Worm (Caenorhabditis elegans) whole organism, L4/young adult: ENCODE measurements around the gene B0281.5.

Experiments used
- W03F9.2 ChIP-seq: fragments of 150-350 bp; optimal IDR thresholded peaks from 2 replicates; lab custom pipeline; 2014; ENCODE audit warnings: missing biosample characterization, missing genetic modification characterization
- dao-5 ChIP-seq: sonication (generic microtip); optimal IDR thresholded peaks from 2 replicates; lab custom pipeline; 2016; ENCODE audit warnings: missing genotype, missing genetic modification characterization, moderate library complexity, missing compliant biosample characterization
- him-1 ChIP-seq: sonication (generic microtip); optimal IDR thresholded peaks from 2 replicates; lab custom pipeline; 2016; ENCODE audit warnings: missing genotype, missing genetic modification reagents, missing genetic modification characterization, missing compliant biosample characterization

The B0281.5 gene

ce11 chrII:2300861-2301260, at the start of gene B0281.5:
Gene B0281.5, minus strand, starts transcription at chrII:2300961.
- TF ChIP-seq dao-5 (tag; lab: Kevin White, UChicago) (no peak), W03F9.2 (tag; lab: Kevin White, UChicago) (no peak), him-1 (tag; lab: Kevin White, UChicago) (no peak)

ce11 chrII:2346672-2347071, 45.9 kb upstream of the B0281.5 start, which contains the start of gene F43C11.4:
Gene F43C11.4, plus strand, starts transcription at chrII:2346972.
- no peak for TF ChIP-seq W03F9.2 (tag; lab: Kevin White, UChicago)
- TF ChIP-seq him-1 (tag; lab: Kevin White, UChicago): no peak
- TF ChIP-seq dao-5 (tag; lab: Kevin White, UChicago): no peak

ce11 chrII:2342004-2342479, 41.3 kb upstream of the B0281.5 start, which contains the start of gene F43C11.6:
Gene F43C11.6, plus strand, starts transcription at chrII:2342429.
- TF ChIP-seq W03F9.2 (tag; lab: Kevin White, UChicago) (no peak), dao-5 (tag; lab: Kevin White, UChicago) (no peak), him-1 (tag; lab: Kevin White, UChicago) (no peak)

ce11 chrII:2341515-2341914, 40.8 kb upstream of the B0281.5 start, which contains the start of gene enri-1:
Gene enri-1, minus strand, starts transcription at chrII:2341615.
- TF ChIP-seq W03F9.2 (tag; lab: Kevin White, UChicago): no peak
- no peak for TF ChIP-seq him-1 (tag; lab: Kevin White, UChicago)
- no peak for TF ChIP-seq dao-5 (tag; lab: Kevin White, UChicago)

- TF ChIP-seq W03F9.2 (tag; lab: Kevin White, UChicago) (no peak), dao-5 (tag; lab: Kevin White, UChicago) (no peak), him-1 (tag; lab: Kevin White, UChicago) (no peak)
Measured at ce11 chrII:2340974-2341373, 40.2 kb upstream of the B0281.5 start.

- no peak for TF ChIP-seq dao-5 (tag; lab: Kevin White, UChicago)
- TF ChIP-seq him-1 (tag; lab: Kevin White, UChicago): no peak
- TF ChIP-seq W03F9.2 (tag; lab: Kevin White, UChicago): no peak
Measured at ce11 chrII:2336177-2336576, 35.4 kb upstream of the B0281.5 start.

ce11 chrII:2335572-2335971, 34.8 kb upstream of the B0281.5 start, which contains the start of gene F43C11.7:
Gene F43C11.7, plus strand, starts transcription at chrII:2335897.
- no peak for TF ChIP-seq W03F9.2 (tag; lab: Kevin White, UChicago)
- no peak for TF ChIP-seq him-1 (tag; lab: Kevin White, UChicago)
- TF ChIP-seq dao-5 (tag; lab: Kevin White, UChicago): no peak

ce11 chrII:2332220-2332619, 31.5 kb upstream of the B0281.5 start, which contains the start of gene F43C11.8:
Gene F43C11.8, plus strand, starts transcription at chrII:2332520.
- TF ChIP-seq W03F9.2 (tag; lab: Kevin White, UChicago) (no peak), dao-5 (tag; lab: Kevin White, UChicago) (no peak), him-1 (tag; lab: Kevin White, UChicago) (no peak)

- TF ChIP-seq W03F9.2 (tag; lab: Kevin White, UChicago) (no peak), dao-5 (tag; lab: Kevin White, UChicago) (no peak), him-1 (tag; lab: Kevin White, UChicago) (no peak)
Measured at ce11 chrII:2330462-2330861, 29.7 kb upstream of the B0281.5 start.

- TF ChIP-seq W03F9.2 (tag; lab: Kevin White, UChicago): no peak
- TF ChIP-seq dao-5 (tag; lab: Kevin White, UChicago): no peak
- TF ChIP-seq him-1 (tag; lab: Kevin White, UChicago): no peak
Measured at ce11 chrII:2328963-2329442, 28.2 kb upstream of the B0281.5 start, which contains the start of the genes ZK1240.8 and ZK1240.1. Gene ZK1240.8, minus strand, starts transcription at chrII:2329063. Gene ZK1240.1, plus strand, starts transcription at chrII:2329392.

- TF ChIP-seq dao-5 (tag; lab: Kevin White, UChicago) (no peak), him-1 (tag; lab: Kevin White, UChicago) (no peak)
Measured at ce11 chrII:2324956-2325355, 24.2 kb upstream of the B0281.5 start, which contains the start of gene ZK1240.11. Gene ZK1240.11, plus strand, starts transcription at chrII:2325256.

ce11 chrII:2322857-2323518, 22.2 kb upstream of the B0281.5 start, which contains the start of the genes ZK1240.6 and ZK1240.2:
Gene ZK1240.6, minus strand, starts transcription at chrII:2322907.
Gene ZK1240.2, plus strand, starts transcription at chrII:2323376.
- TF ChIP-seq W03F9.2 (tag; lab: Kevin White, UChicago) (no peak), dao-5 (tag; lab: Kevin White, UChicago) (no peak), him-1 (tag; lab: Kevin White, UChicago) (no peak)

ce11 chrII:2320097-2320496, 19.3 kb upstream of the B0281.5 start, which contains the start of gene ZK1240.3:
Gene ZK1240.3, plus strand, starts transcription at chrII:2320334.
- TF ChIP-seq dao-5 (tag; lab: Kevin White, UChicago) (no peak), W03F9.2 (tag; lab: Kevin White, UChicago) (no peak), him-1 (tag; lab: Kevin White, UChicago) (no peak)
